Fruit fly (Drosophila melanogaster): ENCODE results near the gene Apt1.

- TF ChIP-seq Dll (optimal IDR thresholded peaks at IDR 0.05) (no peak), usp (GFP tag; optimal IDR thresholded peaks at IDR 0.05) (no peak), CG8478 (optimal IDR thresholded peaks at IDR 0.05) (no peak)
These were observed 2.1 kb upstream of the Apt1 start, which contains the start of gene CG6083 for dm6 chr3L:11625634-11626175.
